Worm (Caenorhabditis elegans) whole organism, young adult: ENCODE results near the gene T02D1.7.

Experiments
- ZK185.1 ChIP-seq: sonication (generic microtip); optimal IDR thresholded peaks from 2 replicates; lab custom pipeline; 2016; ENCODE audit warnings: mild to moderate bottlenecking, missing genetic modification characterization, missing compliant biosample characterization; ENCODE audit not compliant: poor library complexity, severe bottlenecking
- akir-1 ChIP-seq: fragments of 200-800 bp; sonication (Bioruptor generic); optimal IDR thresholded peaks from 2 replicates; lab custom pipeline; 2018; ENCODE audit warnings: mild to moderate bottlenecking, missing genetic modification characterization, moderate library complexity, missing compliant biosample characterization
- atf-7 ChIP-seq: sonication (generic microtip); optimal IDR thresholded peaks from 2 replicates; lab custom pipeline; 2017; ENCODE audit warnings: mild to moderate bottlenecking, missing genetic modification characterization, missing compliant biosample characterization
- attf-3 ChIP-seq: fragments of 200-800 bp; sonication (Bioruptor generic); conservative IDR thresholded peaks from 2 replicates; pipeline ENCODE4 v1.3.6; 2022; ENCODE audit warnings: missing genetic modification reagents, missing genetic modification characterization, missing compliant biosample characterization
- die-1 ChIP-seq: sonication (generic microtip); optimal IDR thresholded peaks from 2 replicates; lab custom pipeline; 2016; ENCODE audit warnings: missing genotype, mild to moderate bottlenecking, missing genetic modification characterization, missing compliant biosample characterization
- gei-17 ChIP-seq: fragments of 200-800 bp; sonication (Bioruptor generic); optimal IDR thresholded peaks from 2 replicates; lab custom pipeline; 2018; ENCODE audit warnings: mild to moderate bottlenecking, missing genetic modification characterization, missing compliant biosample characterization
- him-1 ChIP-seq: sonication (generic microtip); optimal IDR thresholded peaks from 2 replicates; lab custom pipeline; 2016; ENCODE audit warnings: missing genotype, missing genetic modification reagents, missing genetic modification characterization, missing compliant biosample characterization
- nfya-2 ChIP-seq: fragments of 200-800 bp; sonication (Bioruptor generic); IDR thresholded peaks from 2 replicates; pipeline ENCODE4 v1.3.6; 2022; ENCODE audit warnings: missing genetic modification reagents, missing genetic modification characterization, missing compliant biosample characterization
- rec-8 ChIP-seq, 2 experiments: sonication (generic microtip); optimal IDR thresholded peaks; 2 replicates each; lab custom pipeline; 2016; ENCODE audit warnings: mild to moderate bottlenecking in 2 of 2, missing genetic modification characterization in 2 of 2, missing genetic modification reagents in 2 of 2, missing genotype in 2 of 2, missing biosample characterization in 1 of 2, missing compliant biosample characterization in 1 of 2, moderate library complexity in 1 of 2
- ztf-18 ChIP-seq: sonication (generic microtip); optimal IDR thresholded peaks from 2 replicates; lab custom pipeline; 2016; ENCODE audit warnings: missing genotype, mild to moderate bottlenecking, missing genetic modification characterization, missing compliant biosample characterization
- ztf-22 ChIP-seq: fragments of 200-800 bp; sonication (Bioruptor generic); optimal IDR thresholded peaks from 2 replicates; lab custom pipeline; 2018; ENCODE audit warnings: mild to moderate bottlenecking, missing genetic modification characterization, moderate library complexity, missing compliant biosample characterization
- ztf-6 ChIP-seq: fragments of 200-800 bp; sonication (Bioruptor generic); IDR thresholded peaks from 2 replicates; pipeline ENCODE4 v1.3.6; 2022; ENCODE audit warnings: missing genetic modification reagents, missing genetic modification characterization, missing compliant biosample characterization

DNA sequence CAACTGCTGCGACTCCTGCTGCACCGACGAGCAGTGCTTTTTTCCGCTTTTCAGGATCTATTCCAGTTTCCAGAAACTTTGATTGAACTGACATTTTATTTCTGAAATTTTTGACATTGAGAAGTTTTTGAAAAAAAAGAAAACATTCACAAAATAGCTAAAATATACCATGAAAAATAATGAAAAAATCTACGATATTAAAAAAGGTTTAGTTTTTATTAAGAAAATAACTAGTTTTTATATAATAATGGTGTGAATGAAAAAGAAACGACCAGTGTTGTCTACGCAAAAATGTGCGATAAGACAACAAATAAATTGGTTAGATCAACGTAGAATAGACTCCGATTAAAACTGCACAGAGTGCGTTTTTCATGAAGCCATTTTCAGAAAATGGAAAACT, 1.4 kb downstream of the T02D1.7 start, which contains the start of gene pmp-4:
- TF ChIP-seq nfya-2 (GFP tag; lab: Robert Waterston, UW) (no peak), attf-3 (GFP tag; lab: Robert Waterston, UW) (no peak), him-1 (tag; lab: Kevin White, UChicago) (no peak), gei-17 (GFP tag; lab: Kevin White, UChicago) (no peak), ZK185.1 (tag; lab: Kevin White, UChicago) (no peak), ztf-6 (GFP tag; lab: Robert Waterston, UW) (no peak), atf-7 (tag; lab: Kevin White, UChicago) (no peak), ztf-18 (tag; lab: Kevin White, UChicago) (no peak), die-1 (tag; lab: Kevin White, UChicago) (no peak), akir-1 (GFP tag; lab: Kevin White, UChicago) (no peak), rec-8 (tag; optimal IDR thresholded peaks at IDR 0.05; lab: Kevin White, UChicago) (no peak), ztf-22 (no peak)
